Worm (Caenorhabditis elegans) whole organism, L4/young adult: ENCODE results near the gene kbp-1.

Experiments
- W03F9.2 ChIP-seq: fragments of 150-350 bp; optimal IDR thresholded peaks from 2 replicates; lab custom pipeline; 2014; ENCODE audit warnings: missing biosample characterization, missing genetic modification characterization
- dao-5 ChIP-seq: sonication (generic microtip); optimal IDR thresholded peaks from 2 replicates; lab custom pipeline; 2016; ENCODE audit warnings: missing genotype, missing genetic modification characterization, moderate library complexity, missing compliant biosample characterization
- him-1 ChIP-seq: sonication (generic microtip); optimal IDR thresholded peaks from 2 replicates; lab custom pipeline; 2016; ENCODE audit warnings: missing genotype, missing genetic modification reagents, missing genetic modification characterization, missing compliant biosample characterization

DNA sequence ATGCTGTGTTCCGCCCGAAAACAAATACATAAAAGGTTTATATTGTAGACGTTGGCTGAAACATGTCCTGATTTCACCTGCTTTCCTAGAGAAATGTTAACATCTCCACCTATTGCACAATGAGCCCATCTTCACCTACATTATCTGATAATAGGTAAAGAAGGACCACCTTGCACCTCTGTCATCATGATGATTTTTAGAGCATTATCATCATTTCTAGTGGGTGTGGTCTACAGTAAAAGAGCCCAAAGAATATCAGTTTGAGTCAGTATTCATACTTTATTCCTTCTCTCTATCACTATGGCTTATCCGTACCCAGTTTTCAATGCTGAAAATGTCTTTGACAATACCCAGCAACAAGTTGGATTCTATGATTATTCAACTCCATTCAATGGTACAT lies 14.8 kb downstream of the kbp-1 start, which contains the start of gene med-2:
- TF ChIP-seq dao-5 (tag; lab: Kevin White, UChicago) (no peak), him-1 (no peak), W03F9.2 (tag; lab: Kevin White, UChicago) (no peak)
